Worm (Caenorhabditis elegans): ENCODE data around the gene srh-169.

- no peak for TF ChIP-seq dve-1 (tag; optimal IDR thresholded peaks at IDR 0.05)
- no peak for TF ChIP-seq pqm-1 (tag; optimal IDR thresholded peaks at IDR 0.05)
- TF ChIP-seq ceh-22 (tag; optimal IDR thresholded peaks at IDR 0.05) = no peak
- TF ChIP-seq rnt-1 (tag; optimal IDR thresholded peaks at IDR 0.05) = no peak
- no peak for TF ChIP-seq syd-9 (tag; optimal IDR thresholded peaks at IDR 0.05)
- TF ChIP-seq ama-1 (optimal IDR thresholded peaks at IDR 0.05) = no peak
- no peak for TF ChIP-seq ceh-14 (tag; optimal IDR thresholded peaks at IDR 0.05)
- TF ChIP-seq nhr-11 (tag; optimal IDR thresholded peaks at IDR 0.05) = no peak
- TF ChIP-seq K09A11.1 (tag; optimal IDR thresholded peaks at IDR 0.05; ENCODE audit: insufficient read depth) = no peak
- no peak for TF ChIP-seq pag-3 (tag; optimal IDR thresholded peaks at IDR 0.05; ENCODE audit: borderline replicate concordance)
- no peak for TF ChIP-seq pros-1 (tag; optimal IDR thresholded peaks at IDR 0.05)
- TF ChIP-seq pha-4 (tag; optimal IDR thresholded peaks at IDR 0.05) = no peak
Measured at ce11 chrV:4073455-4073854, 25.8 kb downstream of the srh-169 start, which contains the start of gene otpl-2.

Data from whole organism, late embryonic.